Fruit fly (Drosophila melanogaster) whole organism, prepupa: ENCODE results near the gene CG9254.
A peak's percentile ranks its signal among the peaks of the same experiment; 100 is the strongest.

Experiments used
- CG10631 ChIP-seq: fragments of 200-800 bp; sonication (Bioruptor generic); optimal IDR thresholded peaks from 2 replicates; lab custom pipeline; 2016; ENCODE audit warnings: missing biosample characterization, missing genetic modification characterization
- CG10669 ChIP-seq: fragments of 200-800 bp; sonication (Bioruptor generic); optimal IDR thresholded peaks from 3 replicates; lab custom pipeline; 2018; ENCODE audit warnings: missing biosample characterization, mild to moderate bottlenecking, missing genetic modification characterization, moderate library complexity
- CG11294 ChIP-seq: fragments of 200-800 bp; sonication (Bioruptor generic); IDR thresholded peaks from 2 replicates; pipeline ENCODE4 v1.3.6; 2022; ENCODE audit warnings: missing biosample characterization, missing genetic modification characterization
- CG11902 ChIP-seq: fragments of 200-800 bp; sonication (Bioruptor generic); optimal IDR thresholded peaks from 3 replicates; lab custom pipeline; 2016; ENCODE audit warnings: missing biosample characterization, missing genetic modification characterization
- CG15336 ChIP-seq: fragments of 200-800 bp; sonication (Bioruptor generic); IDR thresholded peaks from 2 replicates; pipeline ENCODE4 v1.3.6; 2022; ENCODE audit warnings: missing biosample characterization, missing genetic modification characterization
- CG1621 ChIP-seq: fragments of 200-800 bp; sonication (Bioruptor generic); optimal IDR thresholded peaks from 3 replicates; lab custom pipeline; 2018; ENCODE audit warnings: missing biosample characterization, mild to moderate bottlenecking, missing genetic modification characterization
- CG3032 ChIP-seq: fragments of 200-800 bp; optimal IDR thresholded peaks from 2 replicates; lab custom pipeline; 2019; ENCODE audit warnings: missing biosample characterization, mild to moderate bottlenecking, missing genetic modification characterization, moderate library complexity
- CG31627 ChIP-seq: fragments of 200-800 bp; sonication (Bioruptor generic); optimal IDR thresholded peaks from 3 replicates; lab custom pipeline; 2016; ENCODE audit warnings: missing biosample characterization, missing genetic modification characterization
- CG34406 ChIP-seq: fragments of 200-800 bp; sonication (Bioruptor generic); optimal IDR thresholded peaks from 3 replicates; lab custom pipeline; 2016; ENCODE audit warnings: missing biosample characterization, missing genetic modification characterization
- CG3919 ChIP-seq: fragments of 200-800 bp; sonication (Bioruptor generic); optimal IDR thresholded peaks from 3 replicates; lab custom pipeline; 2016; ENCODE audit warnings: missing biosample characterization, missing genetic modification characterization
- CG6163 ChIP-seq: fragments of 200-800 bp; sonication (Bioruptor generic); IDR thresholded peaks from 3 replicates; pipeline ENCODE4 v1.3.6; 2022; ENCODE audit warnings: missing biosample characterization, missing genetic modification characterization
- CG6276 ChIP-seq: fragments of 200-800 bp; sonication (Bioruptor generic); optimal IDR thresholded peaks from 2 replicates; lab custom pipeline; 2017; ENCODE audit warnings: missing biosample characterization, mild to moderate bottlenecking, missing genetic modification characterization
- CG6792 ChIP-seq: fragments of 200-800 bp; sonication (Bioruptor generic); optimal IDR thresholded peaks from 3 replicates; lab custom pipeline; 2016; ENCODE audit warnings: missing biosample characterization, missing genetic modification characterization
- CG6808 ChIP-seq: fragments of 200-800 bp; sonication (Bioruptor generic); optimal IDR thresholded peaks from 3 replicates; lab custom pipeline; 2017; ENCODE audit warnings: missing biosample characterization, missing genetic modification characterization, mild to moderate bottlenecking, moderate library complexity, missing genetic modification reagents
- CG6854 ChIP-seq: fragments of 200-800 bp; sonication (Bioruptor generic); optimal IDR thresholded peaks from 2 replicates; lab custom pipeline; 2017; ENCODE audit warnings: missing biosample characterization, mild to moderate bottlenecking, missing genetic modification characterization
- CG7368 ChIP-seq: fragments of 200-800 bp; sonication (Bioruptor generic); optimal IDR thresholded peaks from 3 replicates; lab custom pipeline; 2016; ENCODE audit warnings: missing biosample characterization, missing genetic modification characterization
- CG8119 ChIP-seq: fragments of 200-800 bp; sonication (Bioruptor generic); IDR thresholded peaks from 3 replicates; pipeline ENCODE4 v1.3.6; 2022; ENCODE audit warnings: missing biosample characterization, missing genetic modification characterization
- CG8632 ChIP-seq: fragments of 200-800 bp; sonication (Bioruptor generic); optimal IDR thresholded peaks from 3 replicates; lab custom pipeline; 2016; ENCODE audit warnings: missing biosample characterization, missing genetic modification characterization
- CG9139 ChIP-seq: fragments of 200-800 bp; sonication (Bioruptor generic); optimal IDR thresholded peaks from 3 replicates; lab custom pipeline; 2017; ENCODE audit warnings: missing biosample characterization, mild to moderate bottlenecking, missing genetic modification characterization
- Eip75B ChIP-seq: fragments of 200-800 bp; sonication (Bioruptor generic); optimal IDR thresholded peaks from 3 replicates; lab custom pipeline; 2016; ENCODE audit warnings: missing biosample characterization, missing genetic modification characterization
- Eip78C ChIP-seq: fragments of 200-800 bp; sonication (Bioruptor generic); peaks from one replicate; lab custom pipeline; 2016; ENCODE audit warnings: missing biosample characterization, missing genetic modification characterization
- Ets21C ChIP-seq: fragments of 200-800 bp; sonication (Bioruptor generic); optimal IDR thresholded peaks from 3 replicates; lab custom pipeline; 2016; ENCODE audit warnings: missing biosample characterization, missing genetic modification characterization
- Ets96B ChIP-seq: fragments of 200-800 bp; optimal IDR thresholded peaks from 2 replicates; lab custom pipeline; 2019; ENCODE audit warnings: missing biosample characterization, mild to moderate bottlenecking, missing genetic modification characterization, moderate library complexity
- Hr38 ChIP-seq: sonication (Bioruptor generic); optimal IDR thresholded peaks from 2 replicates; lab custom pipeline; 2016; ENCODE audit warnings: missing biosample characterization, missing genetic modification characterization
- Hr39 ChIP-seq: fragments of 200-800 bp; sonication (Bioruptor generic); optimal IDR thresholded peaks from 2 replicates; lab custom pipeline; 2016; ENCODE audit warnings: missing biosample characterization, missing genetic modification characterization
- Hr4 ChIP-seq: fragments of 200-800 bp; sonication (Bioruptor generic); optimal IDR thresholded peaks from 3 replicates; lab custom pipeline; 2016; ENCODE audit warnings: missing biosample characterization, missing genetic modification characterization
- Lpt ChIP-seq: fragments of 200-800 bp; sonication (Bioruptor generic); optimal IDR thresholded peaks from 3 replicates; lab custom pipeline; 2016; ENCODE audit warnings: missing biosample characterization, missing genetic modification characterization
- Met ChIP-seq: fragments of 200-800 bp; sonication (Bioruptor generic); optimal IDR thresholded peaks from 3 replicates; lab custom pipeline; 2016; ENCODE audit warnings: missing biosample characterization, missing genetic modification characterization
- OdsH ChIP-seq: fragments of 200-800 bp; sonication (Bioruptor generic); optimal IDR thresholded peaks from 3 replicates; lab custom pipeline; 2016; ENCODE audit warnings: missing biosample characterization, missing genetic modification characterization
- Smox ChIP-seq: fragments of 200-800 bp; sonication (Bioruptor generic); optimal IDR thresholded peaks from 3 replicates; lab custom pipeline; 2016; ENCODE audit warnings: missing biosample characterization, missing genetic modification characterization
- Sox102F ChIP-seq: fragments of 200-800 bp; sonication (Bioruptor generic); optimal IDR thresholded peaks from 2 replicates; lab custom pipeline; 2016; ENCODE audit warnings: missing biosample characterization, mild to moderate bottlenecking, missing genetic modification characterization
- Sox15 ChIP-seq: fragments of 200-800 bp; sonication (Bioruptor generic); optimal IDR thresholded peaks from 3 replicates; lab custom pipeline; 2016; ENCODE audit warnings: missing biosample characterization, missing genetic modification characterization
- achi ChIP-seq: fragments of 200-800 bp; sonication (Bioruptor generic); optimal IDR thresholded peaks from 3 replicates; lab custom pipeline; 2016; ENCODE audit warnings: missing biosample characterization, missing genetic modification characterization
- cyc ChIP-seq: fragments of 200-800 bp; sonication (Bioruptor generic); optimal IDR thresholded peaks from 3 replicates; lab custom pipeline; 2016; ENCODE audit warnings: missing biosample characterization, missing genetic modification characterization
- dac ChIP-seq: fragments of 200-800 bp; sonication (Bioruptor generic); optimal IDR thresholded peaks from 2 replicates; lab custom pipeline; 2017; ENCODE audit warnings: missing biosample characterization, mild to moderate bottlenecking, missing genetic modification characterization
- dsx ChIP-seq: fragments of 200-800 bp; optimal IDR thresholded peaks from 3 replicates; lab custom pipeline; 2019; ENCODE audit warnings: missing biosample characterization, mild to moderate bottlenecking, missing genetic modification characterization, moderate library complexity; ENCODE audit not compliant: poor library complexity, severe bottlenecking
- eg ChIP-seq: fragments of 200-800 bp; sonication (Bioruptor generic); IDR thresholded peaks from 3 replicates; pipeline ENCODE4 v1.3.6; 2022; ENCODE audit warnings: missing biosample characterization, missing genetic modification characterization
- esn ChIP-seq: fragments of 200-800 bp; sonication (Bioruptor generic); optimal IDR thresholded peaks from 2 replicates; lab custom pipeline; 2016; ENCODE audit warnings: missing biosample characterization, mild to moderate bottlenecking, missing genetic modification characterization, moderate library complexity
- fd59A ChIP-seq: fragments of 200-800 bp; sonication (Bioruptor generic); optimal IDR thresholded peaks from 2 replicates; lab custom pipeline; 2017; ENCODE audit warnings: missing biosample characterization, mild to moderate bottlenecking, missing genetic modification characterization, missing genetic modification reagents
- fkh ChIP-seq: fragments of 200-800 bp; sonication (Bioruptor generic); optimal IDR thresholded peaks from 3 replicates; lab custom pipeline; 2017; ENCODE audit warnings: missing biosample characterization, mild to moderate bottlenecking, missing genetic modification characterization, moderate library complexity
- lz ChIP-seq: fragments of 200-800 bp; sonication (Bioruptor generic); optimal IDR thresholded peaks from 3 replicates; lab custom pipeline; 2016; ENCODE audit warnings: missing biosample characterization, missing genetic modification characterization
- net ChIP-seq: fragments of 200-800 bp; sonication (Bioruptor generic); optimal IDR thresholded peaks from 3 replicates; lab custom pipeline; 2016; ENCODE audit warnings: missing biosample characterization, missing genetic modification characterization
- salr ChIP-seq, 2 experiments: fragments of 200-800 bp; sonication (Bioruptor generic); optimal IDR thresholded peaks; 3 replicates each; lab custom pipeline; 2016 to 2018; ENCODE audit warnings: missing biosample characterization in 2 of 2, missing genetic modification characterization in 2 of 2, mild to moderate bottlenecking in 1 of 2
- svp ChIP-seq: fragments of 200-800 bp; sonication (Bioruptor generic); peaks from one replicate; lab custom pipeline; 2016; ENCODE audit warnings: missing biosample characterization, missing genetic modification characterization
- topi ChIP-seq: fragments of 200-800 bp; sonication (Bioruptor generic); optimal IDR thresholded peaks from 3 replicates; lab custom pipeline; 2016; ENCODE audit warnings: missing biosample characterization, missing genetic modification characterization
- vri ChIP-seq: fragments of 200-800 bp; sonication (Bioruptor generic); optimal IDR thresholded peaks from 3 replicates; lab custom pipeline; 2016; ENCODE audit warnings: missing biosample characterization, mild to moderate bottlenecking, missing genetic modification characterization

Gene CG9254

DNA sequence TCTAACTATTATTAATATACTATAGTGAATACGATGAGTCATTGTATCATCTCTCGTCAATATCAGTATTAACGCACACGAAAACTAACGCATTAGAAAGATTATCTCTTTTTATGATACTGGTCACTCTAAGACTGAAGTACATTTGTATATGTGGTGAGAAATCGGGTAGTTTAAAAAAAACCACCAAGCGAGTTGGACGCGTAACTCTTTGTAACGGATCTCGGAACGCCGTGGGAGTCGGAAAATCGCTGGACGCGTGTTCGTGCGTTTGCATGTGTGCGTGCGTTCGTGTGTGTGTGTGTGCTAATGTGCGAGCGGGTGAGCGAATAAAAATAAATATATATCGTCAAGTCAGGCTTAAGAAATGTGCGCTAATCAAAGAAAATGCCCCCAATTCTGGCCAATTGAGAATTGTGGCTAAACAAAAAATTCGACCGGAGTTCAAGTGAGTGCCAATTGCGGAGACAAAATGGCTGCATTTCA is 47.0 kb downstream of the CG9254 start, which contains the start of gene kuz (continued):
- peak; percentile 44 for TF ChIP-seq dsx (GFP tag; lab: Kevin White, UChicago)
- TF ChIP-seq Lpt (GFP tag; lab: Kevin White, UChicago) = peak; percentile 9
- peak; percentile 51; the same call in 2 of the 3 replicates for TF ChIP-seq CG6163 (GFP tag; lab: Robert Waterston, UW)
- no peak for TF ChIP-seq CG11902 (GFP tag; lab: Kevin White, UChicago)
- no peak for TF ChIP-seq topi
- no peak for TF ChIP-seq Hr39 (GFP tag; lab: Kevin White, UChicago)
- peak; percentile 59 for TF ChIP-seq fkh (GFP tag; lab: Kevin White, UChicago)
- TF ChIP-seq svp (GFP tag; lab: Kevin White, UChicago) = peak; percentile 72

- TF ChIP-seq Hr38 (no peak), CG10631 (GFP tag; lab: Kevin White, UChicago) (no peak), achi (no peak), cyc (GFP tag; lab: Kevin White, UChicago) (no peak), esn (GFP tag; lab: Kevin White, UChicago) (peak; percentile 10), CG6808 (peak; percentile 55), Met (no peak), Eip75B (GFP tag; lab: Kevin White, UChicago) (no peak), salr (GFP tag; optimal IDR thresholded peaks at IDR 0.05; lab: Kevin White, UChicago) (no peak), lz (GFP tag; lab: Kevin White, UChicago) (peak; percentile 17), OdsH (GFP tag; lab: Kevin White, UChicago) (no peak), vri (GFP tag; lab: Kevin White, UChicago) (peak; percentile 22), Hr4 (no peak), CG8632 (GFP tag; lab: Kevin White, UChicago) (no peak), CG3919 (GFP tag; lab: Kevin White, UChicago) (peak; percentile 37), fd59A (GFP tag; lab: Kevin White, UChicago) (peak; percentile 18), CG6792 (GFP tag; lab: Kevin White, UChicago) (no peak), Sox102F (no peak), CG3032 (tag; lab: Kevin White, UChicago) (peak; percentile 26), Ets96B (tag; lab: Kevin White, UChicago) (peak; percentile 46), Ets21C (GFP tag; lab: Kevin White, UChicago) (no peak), CG34406 (no peak), Hr39 (GFP tag; lab: Kevin White, UChicago) (peak; percentile 22), net (GFP tag; lab: Kevin White, UChicago) (peak; percentile 42), CG9139 (GFP tag; lab: Kevin White, UChicago) (peak; percentile 49), Lpt (GFP tag; lab: Kevin White, UChicago) (peak; percentile 60), dac (GFP tag; lab: Kevin White, UChicago) (no peak), CG10669 (GFP tag; lab: Kevin White, UChicago) (peak; percentile 39), CG6854 (GFP tag; lab: Kevin White, UChicago) (peak; percentile 59), Sox15 (GFP tag; lab: Kevin White, UChicago) (peak; percentile 6), CG7368 (GFP tag; lab: Kevin White, UChicago) (peak; percentile 26), eg (GFP tag; lab: Robert Waterston, UW) (peak; percentile 65; the same call in 2 of the 3 replicates), CG11294 (GFP tag; lab: Robert Waterston, UW) (0 out of 2 replicates have a peak, but pooled peaks have one; percentile 7), CG15336 (GFP tag; lab: Robert Waterston, UW) (peak; percentile 49; the same call in 1 of the 2 replicates), CG11902 (GFP tag; lab: Kevin White, UChicago) (no peak), CG31627 (peak; percentile 11), dsx (GFP tag; lab: Kevin White, UChicago) (peak; percentile 21), Smox (no peak), CG6276 (GFP tag; lab: Kevin White, UChicago) (peak; percentile 74), CG8119 (GFP tag; lab: Robert Waterston, UW) (peak; percentile 71), Eip78C (GFP tag; lab: Kevin White, UChicago) (peak; percentile 79), topi (no peak), CG1621 (tag; lab: Kevin White, UChicago) (peak; percentile 49)
Observed at dm6 chr2L:13548786-13549780, 47.9 kb downstream of the CG9254 start, which contains the start of gene B4. Gene B4, minus strand, starts transcription at chr2L:13549328.
